Fruit fly (Drosophila melanogaster): Measurements from ENCODE around the gene Cpr65Au.
"Not testable (repeated sequence)": the region's sequence is repeated elsewhere in the genome, so short reads cannot be mapped to it uniquely, and the experiment has no call there.

Gene Cpr65Au

DNA sequence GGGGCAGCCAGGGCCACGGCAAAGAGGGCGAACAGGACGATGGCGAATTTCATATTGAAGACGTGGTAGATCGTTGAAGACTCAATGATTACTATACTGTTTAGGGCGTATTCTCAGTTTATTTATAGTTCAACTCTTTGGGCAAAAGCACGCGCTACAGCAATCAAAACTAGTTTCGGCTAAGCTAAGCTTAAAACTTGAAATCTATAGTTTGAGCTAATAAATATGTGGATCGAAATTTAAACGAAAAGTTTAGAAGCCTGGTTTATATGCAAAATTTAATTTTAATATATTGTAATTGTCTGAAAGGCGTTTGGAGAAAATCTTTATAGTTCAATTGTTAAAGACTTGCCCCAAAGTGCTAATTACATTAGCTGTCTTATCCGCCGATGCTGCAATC lies 16.0 kb upstream of the Cpr65Au start, which contains the start of gene Cpr65Ax1:
TSS of gene Cpr65Ax1 (minus strand) at position 101 of the 400 bp plus-strand sequence.
- TF ChIP-seq ey, brk, N (GFP tag; optimal IDR thresholded peaks at IDR 0.05): not testable (repeated sequence)

DNA sequence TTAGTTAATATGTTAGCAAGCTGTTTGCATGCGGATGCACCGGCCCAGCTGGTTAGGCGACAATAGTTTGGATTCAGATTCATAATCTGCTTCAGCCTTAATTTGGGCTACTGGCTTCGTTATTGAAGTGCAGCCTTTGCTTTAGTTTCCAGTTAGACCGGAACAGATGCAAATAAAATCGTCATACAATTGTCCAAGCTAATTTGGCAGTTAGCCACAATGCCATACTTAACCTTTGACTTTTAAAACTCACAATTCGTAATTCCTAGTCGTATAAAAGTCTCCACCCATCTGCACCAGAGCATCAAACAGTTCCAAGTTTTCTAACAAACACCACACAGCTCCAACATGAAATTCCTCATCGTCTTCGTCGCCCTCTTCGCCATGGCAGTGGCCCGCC lies 14.5 kb upstream of the Cpr65Au start, which contains the start of gene Lcp65Ab2:
TSS of gene Lcp65Ab2 (plus strand) at position 301 of the 400 bp plus-strand sequence.
- not testable (repeated sequence) for TF ChIP-seq Jra, h, usp (GFP tag; optimal IDR thresholded peaks at IDR 0.05)

DNA sequence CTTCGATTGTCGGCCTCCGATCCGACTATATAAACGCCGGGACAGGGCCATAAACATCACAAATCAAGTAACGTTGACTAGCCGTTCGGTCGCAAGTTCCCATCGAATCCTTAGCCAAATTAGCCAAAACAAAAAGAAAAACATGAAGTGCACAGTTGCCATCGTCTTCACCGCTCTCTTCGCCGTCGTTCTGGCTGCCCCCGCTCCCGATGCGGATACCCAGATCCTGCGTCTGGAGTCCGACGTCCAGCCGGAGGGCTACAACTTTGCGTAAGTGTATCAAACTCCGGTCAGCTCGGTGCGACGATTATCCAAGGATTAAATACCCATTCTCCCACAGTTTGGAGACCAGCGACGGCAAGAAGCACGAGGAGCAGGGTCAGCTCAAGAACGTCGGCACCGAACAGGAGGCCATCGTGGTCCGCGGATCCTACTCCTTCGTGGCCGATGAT lies 12.9 kb upstream of the Cpr65Au start, which contains the start of gene Lcp65Ac:
TSS of gene Lcp65Ac (plus strand) at position 51 of the 452 bp plus-strand sequence.
- TF ChIP-seq CrebA (GFP tag; optimal IDR thresholded peaks at IDR 0.05; ENCODE audit: borderline replicate concordance) (no peak), dl (GFP tag; optimal IDR thresholded peaks at IDR 0.05; ENCODE audit: insufficient read depth in 1 of 2, partially characterized antibody in 2 of 2) (no peak), rgr (GFP tag; optimal IDR thresholded peaks at IDR 0.05) (no peak), sage (GFP tag; optimal IDR thresholded peaks at IDR 0.05) (no peak)

DNA sequence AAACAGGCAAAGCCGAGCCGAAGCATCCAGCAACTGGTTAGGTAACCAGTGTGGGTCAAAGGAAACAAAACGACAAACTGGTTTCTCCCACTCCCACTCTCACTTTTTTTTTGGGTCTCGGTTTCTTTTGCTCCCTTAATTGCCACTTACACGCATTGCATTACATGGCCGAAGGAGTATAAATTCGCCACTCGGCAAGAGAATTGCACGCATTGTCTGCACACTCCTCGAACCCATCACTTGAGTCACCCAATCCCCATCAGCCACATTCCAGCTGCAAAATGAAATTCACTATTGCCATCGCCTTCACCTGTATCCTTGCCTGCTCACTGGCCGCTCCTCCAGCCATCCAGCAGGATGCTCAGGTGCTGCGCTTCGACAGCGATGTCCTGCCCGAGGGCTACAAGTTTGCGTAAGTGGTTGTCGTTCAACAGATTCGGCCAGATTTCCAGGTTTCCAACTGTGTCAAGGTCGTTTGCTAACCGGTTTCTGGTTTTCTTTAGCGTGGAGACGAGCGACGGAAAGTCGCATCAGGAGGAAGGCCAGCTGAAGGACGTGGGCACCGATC lies 11.4 kb upstream of the Cpr65Au start, which contains the start of gene Lcp65Ad:
TSS of gene Lcp65Ad (plus strand) at position 208 of the 568 bp plus-strand sequence.
- TF ChIP-seq Dfd (GFP tag; optimal IDR thresholded peaks at IDR 0.05) (no peak), pan (optimal IDR thresholded peaks at IDR 0.05) (no peak), sage (GFP tag; optimal IDR thresholded peaks at IDR 0.05) (no peak), br (GFP tag; optimal IDR thresholded peaks at IDR 0.05) (no peak), dmrt93B (GFP tag; optimal IDR thresholded peaks at IDR 0.05) (no peak), usp (GFP tag; optimal IDR thresholded peaks at IDR 0.05) (no peak), foxo (GFP tag; optimal IDR thresholded peaks at IDR 0.05) (no peak), psq (GFP tag; optimal IDR thresholded peaks at IDR 0.05) (no peak), Dif (GFP tag; optimal IDR thresholded peaks at IDR 0.05; ENCODE audit: partially characterized antibody) (no peak)

DNA sequence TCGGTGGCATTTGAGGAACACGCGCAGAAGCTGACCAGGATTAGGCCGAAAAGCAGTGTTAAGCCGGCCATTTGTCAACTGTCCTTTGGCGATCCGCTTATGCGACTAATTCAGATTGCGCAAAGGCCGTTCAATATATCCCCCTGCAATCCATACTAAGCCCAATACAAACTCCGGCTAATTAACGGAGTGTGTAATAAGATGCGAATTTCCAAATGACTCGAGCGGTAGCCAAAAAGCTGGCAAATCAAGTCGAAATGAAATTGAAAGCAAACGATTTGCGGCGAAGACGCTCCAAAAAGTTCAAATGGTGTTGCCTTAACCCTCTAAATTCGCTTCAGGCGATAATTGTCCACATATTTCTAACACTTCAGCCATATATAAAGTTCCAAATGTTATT lies 10.4 kb upstream of the Cpr65Au start, which contains the start of gene Cpr65Aw:
TSS of gene Cpr65Aw (minus strand) at position 101 of the 400 bp plus-strand sequence.
- TF ChIP-seq br (GFP tag; optimal IDR thresholded peaks at IDR 0.05) (no peak), Hr78 (GFP tag; optimal IDR thresholded peaks at IDR 0.05) (no peak), Vsx2 (GFP tag; optimal IDR thresholded peaks at IDR 0.05; ENCODE audit: partially characterized antibody) (no peak), brk (GFP tag; optimal IDR thresholded peaks at IDR 0.05) (no peak), foxo (GFP tag; optimal IDR thresholded peaks at IDR 0.05) (no peak)

DNA sequence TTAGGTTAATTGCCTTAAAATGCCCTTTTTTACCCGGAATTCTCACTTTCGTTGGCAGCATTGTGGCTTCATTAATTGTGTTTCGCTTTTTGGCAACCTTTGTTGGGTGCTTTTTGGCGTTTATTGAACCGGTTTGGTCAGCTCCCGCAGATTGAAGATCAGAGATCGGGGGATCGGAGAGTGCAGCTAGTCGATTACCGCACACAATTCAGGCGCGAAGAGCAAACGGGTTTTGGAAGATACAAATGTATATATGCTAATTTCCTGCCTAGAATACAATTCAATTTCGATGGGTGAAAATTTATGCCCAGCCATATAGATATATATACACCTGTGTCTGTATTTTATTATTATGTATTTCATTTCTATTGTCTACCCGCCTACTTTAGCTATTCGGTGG lies 9.6 kb upstream of the Cpr65Au start:
- TF ChIP-seq foxo (GFP tag; optimal IDR thresholded peaks at IDR 0.05) (no peak), Vsx2 (GFP tag; optimal IDR thresholded peaks at IDR 0.05; ENCODE audit: partially characterized antibody) (peak; percentile 63), Dif (GFP tag; optimal IDR thresholded peaks at IDR 0.05; ENCODE audit: partially characterized antibody) (peak; percentile 15), dmrt93B (GFP tag; optimal IDR thresholded peaks at IDR 0.05) (no peak), CrebA (GFP tag; optimal IDR thresholded peaks at IDR 0.05; ENCODE audit: borderline replicate concordance) (no peak), Mio (GFP tag; optimal IDR thresholded peaks at IDR 0.05) (no peak), pan (optimal IDR thresholded peaks at IDR 0.05) (no peak), Sp1 (GFP tag; optimal IDR thresholded peaks at IDR 0.05) (no peak), OdsH (GFP tag; optimal IDR thresholded peaks at IDR 0.05) (no peak), Rel (GFP tag; optimal IDR thresholded peaks at IDR 0.05) (no peak), Rel (tag; optimal IDR thresholded peaks at IDR 0.05) (no peak)

DNA sequence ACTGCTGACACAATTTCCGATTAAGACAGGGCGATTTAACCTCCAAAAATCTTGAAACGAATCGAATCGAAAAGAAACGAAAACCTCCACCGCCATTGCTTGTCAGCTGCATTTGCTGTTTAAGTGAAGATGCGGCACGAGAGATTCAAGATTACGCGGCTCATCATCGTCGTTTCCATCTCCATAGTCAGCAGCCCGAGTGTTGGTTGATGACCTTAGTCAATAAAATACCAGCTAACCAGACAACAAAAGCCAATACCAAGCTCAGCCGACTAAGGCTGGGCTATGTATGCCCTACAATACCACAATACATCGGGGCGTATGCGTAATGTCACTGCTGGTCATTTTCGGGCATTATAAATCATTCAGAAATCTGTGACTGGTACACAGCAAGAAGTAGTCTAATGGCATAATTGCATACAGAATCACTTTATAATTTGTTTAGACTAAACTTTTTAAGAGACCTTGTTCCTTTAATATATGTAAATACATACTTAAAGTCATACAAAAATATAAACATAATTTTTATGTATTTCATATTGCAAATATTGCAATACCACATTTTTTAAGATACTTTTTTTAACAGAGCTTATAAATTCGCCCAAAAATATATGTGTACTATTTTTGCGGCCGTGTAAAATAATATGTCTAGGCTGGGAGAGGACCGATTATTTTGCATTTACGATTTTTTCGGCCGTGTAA lies 9.0 kb upstream of the Cpr65Au start:
- no peak for TF ChIP-seq Vsx2 (GFP tag; optimal IDR thresholded peaks at IDR 0.05; ENCODE audit: partially characterized antibody)
- TF ChIP-seq GATAd (GFP tag; optimal IDR thresholded peaks at IDR 0.05), result no peak
- no peak for TF ChIP-seq psq (GFP tag; optimal IDR thresholded peaks at IDR 0.05)
- no peak for TF ChIP-seq HLH106 (tag; optimal IDR thresholded peaks at IDR 0.05)
- no peak for TF ChIP-seq Rel (GFP tag; optimal IDR thresholded peaks at IDR 0.05)
- no peak for TF ChIP-seq Rel (tag; optimal IDR thresholded peaks at IDR 0.05)
- no peak for TF ChIP-seq tai (GFP tag; optimal IDR thresholded peaks at IDR 0.05)
- no peak for TF ChIP-seq woc (GFP tag; optimal IDR thresholded peaks at IDR 0.05)
- TF ChIP-seq Hnf4 (GFP tag; optimal IDR thresholded peaks at IDR 0.05), result no peak
- no peak for TF ChIP-seq Sp1 (GFP tag; optimal IDR thresholded peaks at IDR 0.05)
- no peak for TF ChIP-seq dmrt93B (GFP tag; optimal IDR thresholded peaks at IDR 0.05)
- TF ChIP-seq sage (GFP tag; optimal IDR thresholded peaks at IDR 0.05), result no peak

Data from whole organism, wandering third instar larva.